Fruit fly (Drosophila melanogaster) whole organism, adult: Measurements from ENCODE around the gene CG13026.

Experiments used
- cic ChIP-seq: fragments of 200-800 bp; sonication (Bioruptor generic); optimal IDR thresholded peaks from 2 replicates; lab custom pipeline; 2017; ENCODE audit warnings: missing biosample characterization, mild to moderate bottlenecking, missing genetic modification characterization, moderate library complexity
- toe ChIP-seq: fragments of 200-800 bp; sonication (Bioruptor generic); optimal IDR thresholded peaks from 2 replicates; lab custom pipeline; 2016; ENCODE audit warnings: missing biosample characterization, missing genetic modification characterization

- no peak for TF ChIP-seq toe (GFP tag; lab: Kevin White, UChicago)
- peak; percentile 9 for TF ChIP-seq cic (GFP tag; lab: Kevin White, UChicago)
Observed at dm6 chr3L:16708738-16709350, 17.1 kb downstream of the CG13026 start.
